Fruit fly (Drosophila melanogaster) whole organism, embryonic: ENCODE measurements around the gene CG15629.

ENCODE experiments used
- Abd-B ChIP-seq: fragments of 200-800 bp; sonication (Bioruptor generic); optimal IDR thresholded peaks from 2 replicates; lab custom pipeline; 2018; ENCODE audit warnings: missing biosample characterization, mild to moderate bottlenecking, missing genetic modification characterization, moderate library complexity
- B-H1 ChIP-seq: fragments of 200-800 bp; sonication (Bioruptor generic); IDR thresholded peaks from 3 replicates; pipeline ENCODE4 v1.3.6; 2022; ENCODE audit warnings: missing biosample characterization, missing genetic modification characterization
- Bgb ChIP-seq: fragments of 200-800 bp; sonication (Bioruptor generic); IDR thresholded peaks from 2 replicates; pipeline ENCODE4 v1.3.6; 2022; ENCODE audit warnings: missing biosample characterization, missing genetic modification characterization; ENCODE audit not compliant: partially characterized antibody
- CG1024 ChIP-seq: fragments of 200-800 bp; sonication (Bioruptor generic); IDR thresholded peaks from 2 replicates; pipeline ENCODE4 v1.3.6; 2022; ENCODE audit warnings: missing biosample characterization, missing genetic modification characterization
- CG11093 ChIP-seq: fragments of 200-800 bp; sonication (Bioruptor generic); IDR thresholded peaks from 3 replicates; pipeline ENCODE4 v1.3.6; 2022; ENCODE audit warnings: missing biosample characterization, missing genetic modification characterization
- CG11247 ChIP-seq: fragments of 200-800 bp; sonication (Bioruptor generic); IDR thresholded peaks from 2 replicates; pipeline ENCODE4 v1.3.6; 2022; ENCODE audit warnings: missing biosample characterization, missing genetic modification characterization
- CG12391 ChIP-seq: fragments of 200-800 bp; sonication (Bioruptor generic); optimal IDR thresholded peaks from 3 replicates; lab custom pipeline; 2018; ENCODE audit warnings: missing biosample characterization, mild to moderate bottlenecking, missing genetic modification characterization, moderate library complexity
- CG13296 ChIP-seq: fragments of 200-800 bp; sonication (Bioruptor generic); optimal IDR thresholded peaks from 3 replicates; lab custom pipeline; 2018; ENCODE audit warnings: missing biosample characterization, mild to moderate bottlenecking, missing genetic modification characterization
- CG13624 ChIP-seq: fragments of 200-800 bp; sonication (Bioruptor generic); optimal IDR thresholded peaks from 2 replicates; lab custom pipeline; 2016; ENCODE audit warnings: missing biosample characterization, missing genetic modification characterization
- CG1603 ChIP-seq: fragments of 200-800 bp; sonication (Bioruptor generic); optimal IDR thresholded peaks from 2 replicates; lab custom pipeline; 2019; ENCODE audit warnings: missing biosample characterization, mild to moderate bottlenecking, missing genetic modification characterization, moderate library complexity
- CG17612 ChIP-seq: fragments of 200-800 bp; sonication (Bioruptor generic); IDR thresholded peaks from 2 replicates; pipeline ENCODE4 v1.3.6; 2022; ENCODE audit warnings: missing biosample characterization, missing genetic modification characterization
- CG17802 ChIP-seq: fragments of 200-800 bp; sonication (Bioruptor generic); optimal IDR thresholded peaks from 2 replicates; lab custom pipeline; 2018; ENCODE audit warnings: missing biosample characterization, mild to moderate bottlenecking, missing genetic modification characterization, moderate library complexity
- CG2202 ChIP-seq: fragments of 200-800 bp; sonication (Bioruptor generic); optimal IDR thresholded peaks from 2 replicates; lab custom pipeline; 2018; ENCODE audit warnings: missing biosample characterization, mild to moderate bottlenecking, missing genetic modification characterization
- CG3281 ChIP-seq: fragments of 200-800 bp; sonication (Bioruptor generic); optimal IDR thresholded peaks from 3 replicates; lab custom pipeline; 2017; ENCODE audit warnings: missing biosample characterization, mild to moderate bottlenecking, missing genetic modification characterization
- CG4404 ChIP-seq: fragments of 200-800 bp; sonication (Bioruptor generic); IDR thresholded peaks from 2 replicates; pipeline ENCODE4 v1.3.6; 2022; ENCODE audit warnings: missing biosample characterization, missing genetic modification characterization
- CG8765 ChIP-seq: fragments of 200-800 bp; sonication (Bioruptor generic); IDR thresholded peaks from 2 replicates; pipeline ENCODE4 v1.3.6; 2022; ENCODE audit warnings: missing biosample characterization, missing genetic modification characterization
- Chrac-16 ChIP-seq: fragments of 200-800 bp; sonication (Bioruptor generic); optimal IDR thresholded peaks from 3 replicates; lab custom pipeline; 2016; ENCODE audit warnings: missing biosample characterization, missing genetic modification characterization
- Drgx ChIP-seq: fragments of 200-800 bp; sonication (Bioruptor generic); IDR thresholded peaks from 2 replicates; pipeline ENCODE4 v1.3.6; 2022; ENCODE audit warnings: missing biosample characterization, missing genetic modification characterization
- H2.0 ChIP-seq: fragments of 200-800 bp; sonication (Bioruptor generic); IDR thresholded peaks from 2 replicates; pipeline ENCODE4 v1.3.6; 2022; ENCODE audit warnings: missing biosample characterization, missing genetic modification characterization
- HHEX ChIP-seq: fragments of 200-800 bp; sonication (Bioruptor generic); optimal IDR thresholded peaks from 3 replicates; lab custom pipeline; 2017; ENCODE audit warnings: missing biosample characterization, mild to moderate bottlenecking, missing genetic modification characterization, missing genetic modification reagents
- Hr39 ChIP-seq: fragments of >200 bp; optimal IDR thresholded peaks from 2 replicates; lab custom pipeline; 2017
- Lhr ChIP-seq: fragments of 200-800 bp; sonication (Bioruptor generic); optimal IDR thresholded peaks from 3 replicates; lab custom pipeline; 2017; ENCODE audit warnings: mild to moderate bottlenecking, missing biosample characterization, missing genetic modification reagents, missing genetic modification characterization
- Max ChIP-seq: fragments of 200-800 bp; sonication (Bioruptor generic); optimal IDR thresholded peaks from 2 replicates; lab custom pipeline; 2016; ENCODE audit warnings: missing biosample characterization, mild to moderate bottlenecking, missing genetic modification characterization
- Ravus ChIP-seq: fragments of 200-800 bp; sonication (Bioruptor generic); IDR thresholded peaks from 2 replicates; pipeline ENCODE4 v1.3.6; 2022; ENCODE audit warnings: missing biosample characterization, missing genetic modification characterization
- Side ChIP-seq: fragments of 200-800 bp; sonication (Bioruptor generic); optimal IDR thresholded peaks from 2 replicates; lab custom pipeline; 2016; ENCODE audit warnings: missing biosample characterization, missing genetic modification characterization
- Six4 ChIP-seq: fragments of 200-800 bp; sonication (Bioruptor generic); optimal IDR thresholded peaks from 2 replicates; lab custom pipeline; 2016; ENCODE audit warnings: missing biosample characterization, missing genetic modification characterization
- Ssrp ChIP-seq: fragments of 200-800 bp; sonication (Bioruptor generic); optimal IDR thresholded peaks from 2 replicates; lab custom pipeline; 2018; ENCODE audit warnings: missing biosample characterization, mild to moderate bottlenecking, missing genetic modification characterization, moderate library complexity
- ab ChIP-seq: fragments of 200-800 bp; sonication (Bioruptor generic); optimal IDR thresholded peaks from 2 replicates; lab custom pipeline; 2016; ENCODE audit warnings: missing biosample characterization, missing genetic modification characterization
- ac ChIP-seq: fragments of 200-800 bp; sonication (Bioruptor generic); optimal IDR thresholded peaks from 3 replicates; lab custom pipeline; 2017; ENCODE audit warnings: missing biosample characterization, mild to moderate bottlenecking, missing genetic modification characterization
- ara ChIP-seq: fragments of 200-800 bp; sonication (Bioruptor generic); IDR thresholded peaks from 2 replicates; pipeline ENCODE4 v1.3.6; 2022; ENCODE audit warnings: missing biosample characterization, missing genetic modification characterization
- br ChIP-seq: fragments of >200 bp; optimal IDR thresholded peaks from 2 replicates; lab custom pipeline; 2017
- cato ChIP-seq: fragments of 200-800 bp; sonication (Bioruptor generic); optimal IDR thresholded peaks from 2 replicates; lab custom pipeline; 2016; ENCODE audit warnings: missing biosample characterization, missing genetic modification characterization, borderline replicate concordance
- chif ChIP-seq, 2 experiments: fragments of 200-800 bp; sonication (Bioruptor generic); optimal IDR thresholded peaks; 3 replicates each; lab custom pipeline; 2016; ENCODE audit warnings: missing biosample characterization in 2 of 2, missing genetic modification characterization in 2 of 2
- ci ChIP-seq: fragments of 200-800 bp; sonication (Bioruptor generic); IDR thresholded peaks from 3 replicates; pipeline ENCODE4 v1.3.6; 2022; ENCODE audit warnings: missing biosample characterization, missing genetic modification characterization
- crp ChIP-seq, 2 experiments: fragments of 200-800 bp; sonication (Bioruptor generic); optimal IDR thresholded peaks; 2 replicates in 1 of 2; 3 replicates in 1 of 2; lab custom pipeline; 2017; ENCODE audit warnings: missing biosample characterization in 2 of 2, missing genetic modification characterization in 2 of 2, mild to moderate bottlenecking in 1 of 2, moderate library complexity in 1 of 2
- dm ChIP-seq: fragments of 200-800 bp; sonication (Bioruptor generic); optimal IDR thresholded peaks from 3 replicates; lab custom pipeline; 2016; ENCODE audit warnings: missing biosample characterization, missing genetic modification characterization
- dpn ChIP-seq, 2 experiments: fragments of 200-800 bp; sonication (Bioruptor generic); optimal IDR thresholded peaks; 3 replicates each; lab custom pipeline; 2016; ENCODE audit warnings: missing biosample characterization in 2 of 2, missing genetic modification characterization in 2 of 2
- gce ChIP-seq: fragments of 200-800 bp; sonication (Bioruptor generic); IDR thresholded peaks from 3 replicates; pipeline ENCODE4 v1.3.6; 2022; ENCODE audit warnings: missing biosample characterization, missing genetic modification characterization
- gem ChIP-seq: fragments of 200-800 bp; sonication (Bioruptor generic); optimal IDR thresholded peaks from 2 replicates; lab custom pipeline; 2019; ENCODE audit warnings: missing biosample characterization, mild to moderate bottlenecking, missing genetic modification characterization, moderate library complexity
- gsb-n ChIP-seq: fragments of 200-800 bp; sonication (Bioruptor generic); optimal IDR thresholded peaks from 3 replicates; lab custom pipeline; 2018; ENCODE audit warnings: missing biosample characterization, mild to moderate bottlenecking, missing genetic modification characterization
- jumu ChIP-seq: fragments of 200-800 bp; sonication (Bioruptor generic); optimal IDR thresholded peaks from 3 replicates; lab custom pipeline; 2016; ENCODE audit warnings: missing biosample characterization, missing genetic modification characterization
- mld ChIP-seq: fragments of 200-800 bp; sonication (Bioruptor generic); IDR thresholded peaks from 3 replicates; pipeline ENCODE4 v1.3.6; 2022; ENCODE audit warnings: missing biosample characterization, missing genetic modification characterization; ENCODE audit not compliant: partially characterized antibody
- odd ChIP-seq: fragments of 200-800 bp; sonication (Bioruptor generic); optimal IDR thresholded peaks from 2 replicates; lab custom pipeline; 2017; ENCODE audit warnings: missing biosample characterization, mild to moderate bottlenecking, missing genetic modification characterization
- pan ChIP-seq, 4 experiments: fragments of >200 bp in 3 of 4; fragments of 200-800 bp in 1 of 4; sonication (Bioruptor generic) in 1 of 4; optimal IDR thresholded peaks in 3 of 4; IDR thresholded peaks in 1 of 4; 2 replicates each; pipeline versions ENCODE4 v1.3.6 to Lab custom; 2017 to 2022; ENCODE audit warnings: missing biosample characterization in 2 of 4, missing genetic modification characterization in 2 of 4, mixed read lengths in 1 of 4
- ro ChIP-seq: fragments of 200-800 bp; sonication (Bioruptor generic); IDR thresholded peaks from 2 replicates; pipeline ENCODE4 v1.3.6; 2022; ENCODE audit warnings: missing biosample characterization, missing genetic modification characterization
- run ChIP-seq: fragments of 200-800 bp; sonication (Bioruptor generic); optimal IDR thresholded peaks from 3 replicates; lab custom pipeline; 2018; ENCODE audit warnings: missing biosample characterization, mild to moderate bottlenecking, missing genetic modification characterization
- sens-2 ChIP-seq: fragments of 200-800 bp; sonication (Bioruptor generic); IDR thresholded peaks from 2 replicates; pipeline ENCODE4 v1.3.6; 2022; ENCODE audit warnings: missing biosample characterization, missing genetic modification characterization
- sima ChIP-seq: fragments of 200-800 bp; sonication (Bioruptor generic); optimal IDR thresholded peaks from 2 replicates; lab custom pipeline; 2016; ENCODE audit warnings: missing biosample characterization, missing genetic modification characterization
- sna ChIP-seq: fragments of 200-800 bp; sonication (Bioruptor generic); IDR thresholded peaks from 2 replicates; pipeline ENCODE4 v1.3.6; 2022; ENCODE audit warnings: missing biosample characterization, missing genetic modification characterization; ENCODE audit not compliant: partially characterized antibody
- ttk ChIP-seq: fragments of 200-800 bp; sonication (Bioruptor generic); IDR thresholded peaks from 2 replicates; pipeline ENCODE4 v2.1.2; 2022; ENCODE audit warnings: missing biosample characterization, missing genetic modification characterization

CG15629 gene

DNA sequence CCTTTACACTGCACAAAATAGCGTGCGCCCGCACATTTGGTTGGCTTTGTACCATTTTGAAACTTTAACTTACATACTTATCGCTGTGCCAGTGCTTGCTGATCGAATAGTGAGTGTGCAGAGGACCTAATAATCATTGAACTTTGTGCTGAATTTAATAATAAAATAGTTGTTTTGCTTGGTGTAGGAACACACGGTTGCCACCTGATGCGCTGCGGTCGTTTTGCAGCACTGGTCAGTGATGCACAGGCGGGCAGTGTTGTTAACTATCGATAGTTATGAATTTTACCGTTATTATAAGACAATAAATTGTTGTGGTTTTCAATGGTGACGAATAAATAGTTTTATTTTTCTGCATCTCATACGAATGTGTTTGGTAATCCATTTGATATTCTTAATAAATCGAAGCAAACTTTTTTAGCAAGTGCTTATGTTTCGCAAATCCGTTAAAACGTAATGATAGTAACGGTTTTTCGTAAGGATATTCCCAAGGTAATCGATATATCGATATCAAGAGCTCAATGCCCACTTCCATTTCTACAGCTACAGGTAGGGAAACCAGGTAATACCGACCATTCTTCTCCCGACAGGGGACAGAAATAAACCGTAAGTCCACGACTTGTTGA is 25.1 kb downstream of the CG15629 start, which contains the start of the genes tank and CG12194 (continued):
- peak; percentile 98 for TF ChIP-seq Max (GFP tag; lab: Kevin White, UChicago)
- TF ChIP-seq Hr39 (lab: Kevin White, UChicago), result no peak
- peak; percentile 99 for TF ChIP-seq CG12391 (tag; lab: Kevin White, UChicago)
- peak; percentile 98 for TF ChIP-seq ro
- TF ChIP-seq ci, result peak; percentile 100
- TF ChIP-seq CG17802 (tag; lab: Kevin White, UChicago), result peak; percentile 95
- TF ChIP-seq Abd-B (GFP tag; lab: Kevin White, UChicago), result peak; percentile 99
- TF ChIP-seq CG4404, result peak; percentile 99
- peak; percentile 99 for TF ChIP-seq CG1603 (tag; lab: Kevin White, UChicago)
- TF ChIP-seq Ravus (GFP tag; lab: Robert Waterston, UW), result peak; percentile 98
- TF ChIP-seq dpn (GFP tag; optimal IDR thresholded peaks at IDR 0.05; lab: Kevin White, UChicago), result peak; percentile 99
- TF ChIP-seq ac (GFP tag; lab: Kevin White, UChicago), result peak; percentile 95
- peak; percentile 98 for TF ChIP-seq ab (GFP tag; lab: Kevin White, UChicago)
- TF ChIP-seq CG11093 (GFP tag; lab: Robert Waterston, UW), result peak; percentile 99
- TF ChIP-seq crp (GFP tag; optimal IDR thresholded peaks at IDR 0.05; lab: Kevin White, UChicago), result peak; percentile 40 to 78
- peak; percentile 99 for TF ChIP-seq sens-2 (GFP tag; lab: Robert Waterston, UW)
- peak; percentile 99 for TF ChIP-seq Side (GFP tag; lab: Kevin White, UChicago)
- peak; percentile 99 for TF ChIP-seq H2.0 (GFP tag; lab: Robert Waterston, UW)
- peak; percentile 99 for TF ChIP-seq Six4 (GFP tag; lab: Kevin White, UChicago)
- TF ChIP-seq ara, result peak; percentile 99
- peak; percentile 99 for TF ChIP-seq Chrac-16
- peak; percentile 99 for TF ChIP-seq chif (GFP tag; optimal IDR thresholded peaks at IDR 0.05; lab: Kevin White, UChicago)
- peak; percentile 96 for TF ChIP-seq sima (GFP tag; lab: Kevin White, UChicago)
- peak; percentile 99 for TF ChIP-seq cato (GFP tag; lab: Kevin White, UChicago)
- no peak for TF ChIP-seq br
- TF ChIP-seq run (tag; lab: Kevin White, UChicago), result peak; percentile 96
- TF ChIP-seq CG13296 (GFP tag; lab: Kevin White, UChicago), result peak; percentile 92
- peak; percentile 99 for TF ChIP-seq CG17612 (GFP tag; lab: Robert Waterston, UW)
- peak; percentile 99 for TF ChIP-seq CG13624 (GFP tag; lab: Kevin White, UChicago)
- peak; percentile 99 for TF ChIP-seq B-H1 (GFP tag; lab: Robert Waterston, UW)
- TF ChIP-seq mld (GFP tag; lab: Robert Waterston, UW), result 0 out of 3 replicates have a peak, but pooled peaks have one; percentile 38
- peak; percentile 96 for TF ChIP-seq odd (GFP tag; lab: Kevin White, UChicago)
- peak; percentile 100 for TF ChIP-seq Drgx
- TF ChIP-seq CG8765 (GFP tag; lab: Robert Waterston, UW), result peak; percentile 98
- no peak for TF ChIP-seq pan (optimal IDR thresholded peaks at IDR 0.05; lab: Kevin White, UChicago)
- TF ChIP-seq pan (GFP tag; optimal IDR thresholded peaks at IDR 0.05 in 1 of 2, IDR thresholded peaks at IDR 0.05 in 1 of 2), result peak in 1 of 2 experiments; percentile 100
- TF ChIP-seq CG1024, result peak; percentile 98
- peak; percentile 99 for TF ChIP-seq gem (tag; lab: Kevin White, UChicago)
- TF ChIP-seq gsb-n (tag; lab: Kevin White, UChicago), result peak; percentile 99
- TF ChIP-seq gce (GFP tag; lab: Robert Waterston, UW), result peak; percentile 99
- peak; percentile 99 for TF ChIP-seq CG11247 (GFP tag; lab: Robert Waterston, UW)
- peak; percentile 79 for TF ChIP-seq sna (GFP tag; lab: Robert Waterston, UW)
- peak; percentile 100 for TF ChIP-seq ttk
- TF ChIP-seq CG2202 (tag; lab: Kevin White, UChicago), result peak; percentile 98
- peak; percentile 99 for TF ChIP-seq jumu
- peak; percentile 97 for TF ChIP-seq Lhr (GFP tag; lab: Kevin White, UChicago)
- TF ChIP-seq dm (GFP tag; lab: Kevin White, UChicago), result peak; percentile 98
- TF ChIP-seq CG3281 (GFP tag; lab: Kevin White, UChicago), result peak; percentile 98
- peak; percentile 99 for TF ChIP-seq HHEX
- peak; percentile 99 for TF ChIP-seq Ssrp (tag; lab: Kevin White, UChicago)
- TF ChIP-seq Bgb (GFP tag; lab: Robert Waterston, UW), result peak; percentile 69
